Worm (Caenorhabditis elegans) whole organism, mixed stage, embryonic: Measurements from ENCODE around the gene set-17.

ENCODE experiments used
- M03D4.4 ChIP-seq: sonication (generic microtip); optimal IDR thresholded peaks from 2 replicates; lab custom pipeline; 2017; ENCODE audit warnings: mild to moderate bottlenecking, missing genetic modification characterization, missing compliant biosample characterization
- bed-3 ChIP-seq: fragments of 200-800 bp; sonication (Bioruptor generic); optimal IDR thresholded peaks from 3 replicates; lab custom pipeline; 2018; ENCODE audit warnings: mild to moderate bottlenecking, missing genetic modification characterization, moderate library complexity, missing compliant biosample characterization
- blmp-1 ChIP-seq: fragments of 150-350 bp; optimal IDR thresholded peaks from 2 replicates; lab custom pipeline; 2014; ENCODE audit warnings: missing biosample characterization, missing genetic modification characterization
- ceh-39 ChIP-seq: fragments of 150-350 bp; optimal IDR thresholded peaks from 2 replicates; lab custom pipeline; 2014; ENCODE audit warnings: missing biosample characterization, missing genetic modification characterization
- ceh-43 ChIP-seq: fragments of 200-800 bp; sonication (Bioruptor generic); optimal IDR thresholded peaks from 2 replicates; lab custom pipeline; 2018; ENCODE audit warnings: mild to moderate bottlenecking, missing genetic modification characterization, moderate library complexity, missing compliant biosample characterization
- ceh-83 ChIP-seq: fragments of 200-800 bp; sonication (Bioruptor generic); optimal IDR thresholded peaks from 2 replicates; lab custom pipeline; 2018; ENCODE audit warnings: mild to moderate bottlenecking, missing genetic modification characterization, missing compliant biosample characterization
- ces-1 ChIP-seq: fragments of 150-350 bp; optimal IDR thresholded peaks from 2 replicates; lab custom pipeline; 2014; ENCODE audit warnings: missing biosample characterization, missing genetic modification reagents, missing genetic modification characterization
- cnd-1 ChIP-seq: fragments of 200-800 bp; sonication (Bioruptor generic); optimal IDR thresholded peaks from 2 replicates; lab custom pipeline; 2018; ENCODE audit warnings: mild to moderate bottlenecking, missing genetic modification characterization, missing compliant biosample characterization
- drap-1 ChIP-seq: fragments of 200-800 bp; sonication (Bioruptor generic); optimal IDR thresholded peaks from 3 replicates; lab custom pipeline; 2018; ENCODE audit warnings: mild to moderate bottlenecking, missing genetic modification characterization, missing compliant biosample characterization
- elt-3 ChIP-seq: fragments of 150-350 bp; optimal IDR thresholded peaks from 2 replicates; lab custom pipeline; 2014; ENCODE audit warnings: missing biosample characterization, missing genetic modification characterization
- ham-2 ChIP-seq: fragments of 200-800 bp; sonication (Bioruptor generic); optimal IDR thresholded peaks from 2 replicates; lab custom pipeline; 2018; ENCODE audit warnings: mild to moderate bottlenecking, missing genetic modification characterization, missing compliant biosample characterization
- hlh-1 ChIP-seq: fragments of 150-350 bp; optimal IDR thresholded peaks from 2 replicates; lab custom pipeline; 2014; ENCODE audit warnings: missing biosample characterization, missing genetic modification reagents, missing genetic modification characterization
- lin-13 ChIP-seq: fragments of 150-350 bp; optimal IDR thresholded peaks from 2 replicates; lab custom pipeline; 2014; ENCODE audit warnings: missing biosample characterization, missing genetic modification characterization
- lsy-2 ChIP-seq: fragments of 150-350 bp; optimal IDR thresholded peaks from 2 replicates; lab custom pipeline; 2014; ENCODE audit warnings: missing biosample characterization, missing genetic modification characterization
- mab-5 ChIP-seq: fragments of 150-350 bp; optimal IDR thresholded peaks from 2 replicates; lab custom pipeline; 2014; ENCODE audit warnings: missing biosample characterization, missing genetic modification characterization
- mep-1 ChIP-seq: fragments of 150-350 bp; optimal IDR thresholded peaks from 2 replicates; lab custom pipeline; 2017; ENCODE audit warnings: missing biosample characterization, missing genetic modification reagents, missing genetic modification characterization, inconsistent platforms
- mls-2 ChIP-seq: sonication (generic microtip); optimal IDR thresholded peaks from 2 replicates; lab custom pipeline; 2016; ENCODE audit warnings: mild to moderate bottlenecking, missing genetic modification characterization, moderate library complexity, missing compliant biosample characterization
- nhr-12 ChIP-seq: fragments of 150-350 bp; optimal IDR thresholded peaks from 2 replicates; lab custom pipeline; 2014; ENCODE audit warnings: missing biosample characterization, missing genetic modification characterization
- nhr-2 ChIP-seq: fragments of 150-350 bp; optimal IDR thresholded peaks from 2 replicates; lab custom pipeline; 2014; ENCODE audit warnings: missing biosample characterization, missing genetic modification characterization
- nhr-237 ChIP-seq: fragments of 150-350 bp; optimal IDR thresholded peaks from 2 replicates; lab custom pipeline; 2014; ENCODE audit warnings: missing biosample characterization, missing genetic modification characterization
- nhr-28 ChIP-seq: fragments of 150-350 bp; optimal IDR thresholded peaks from 2 replicates; lab custom pipeline; 2014; ENCODE audit warnings: missing biosample characterization, missing genetic modification characterization
- nhr-76 ChIP-seq: sonication (generic microtip); optimal IDR thresholded peaks from 2 replicates; lab custom pipeline; 2017; ENCODE audit warnings: missing biosample characterization, missing genetic modification characterization
- pha-4 ChIP-seq: fragments of 150-350 bp; optimal IDR thresholded peaks from 2 replicates; lab custom pipeline; 2018; ENCODE audit warnings: missing biosample characterization, missing genetic modification reagents, missing genetic modification characterization
- sem-2 ChIP-seq: fragments of 200-800 bp; sonication (Bioruptor generic); optimal IDR thresholded peaks from 2 replicates; lab custom pipeline; 2018; ENCODE audit warnings: mild to moderate bottlenecking, missing genetic modification characterization, missing compliant biosample characterization
- snpc-4 ChIP-seq: fragments of 150-350 bp; optimal IDR thresholded peaks from 2 replicates; lab custom pipeline; 2014; ENCODE audit warnings: missing biosample characterization, missing genetic modification characterization
- sptf-1 ChIP-seq: sonication (generic microtip); optimal IDR thresholded peaks from 2 replicates; lab custom pipeline; 2017; ENCODE audit warnings: mild to moderate bottlenecking, missing genetic modification characterization, moderate library complexity, missing compliant biosample characterization
- tbx-8 ChIP-seq: fragments of 200-800 bp; sonication (Bioruptor generic); optimal IDR thresholded peaks from 2 replicates; lab custom pipeline; 2018; ENCODE audit warnings: mild to moderate bottlenecking, missing genetic modification characterization, moderate library complexity, missing compliant biosample characterization
- unc-62 ChIP-seq: fragments of 150-350 bp; optimal IDR thresholded peaks from 2 replicates; lab custom pipeline; 2014; ENCODE audit warnings: missing biosample characterization, missing genetic modification reagents, missing genetic modification characterization
- zip-8 ChIP-seq: fragments of 150-350 bp; optimal IDR thresholded peaks from 2 replicates; lab custom pipeline; 2014; ENCODE audit warnings: missing biosample characterization, missing genetic modification characterization

Gene set-17

DNA sequence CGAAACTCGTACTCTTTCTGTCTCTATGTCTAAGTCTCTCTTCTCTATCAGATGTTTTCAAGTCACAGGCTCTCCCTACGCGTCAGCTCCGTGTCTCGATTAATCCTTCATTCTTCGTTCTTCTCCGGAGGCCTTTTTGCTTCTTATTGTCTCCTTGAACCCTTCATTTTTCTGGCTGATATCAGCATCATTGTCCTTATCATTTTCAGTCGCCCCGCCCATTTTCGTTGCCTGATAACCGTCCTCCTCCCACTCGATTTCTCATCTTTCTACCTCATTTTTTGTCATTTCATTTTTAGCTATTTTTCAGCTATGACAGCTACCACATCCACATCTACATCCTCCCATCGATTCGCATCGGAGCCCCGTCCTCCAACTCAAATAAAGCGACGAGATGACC, 18.1 kb downstream of the set-17 start, which contains the start of gene B0457.6:
Gene B0457.6 (plus strand): TSS at position 284 of the 400 bp plus-strand sequence.
- TF ChIP-seq cnd-1 (tag; lab: Kevin White, UChicago) (no peak), unc-62 (GFP tag; lab: Kevin White, UChicago) (no peak)

DNA sequence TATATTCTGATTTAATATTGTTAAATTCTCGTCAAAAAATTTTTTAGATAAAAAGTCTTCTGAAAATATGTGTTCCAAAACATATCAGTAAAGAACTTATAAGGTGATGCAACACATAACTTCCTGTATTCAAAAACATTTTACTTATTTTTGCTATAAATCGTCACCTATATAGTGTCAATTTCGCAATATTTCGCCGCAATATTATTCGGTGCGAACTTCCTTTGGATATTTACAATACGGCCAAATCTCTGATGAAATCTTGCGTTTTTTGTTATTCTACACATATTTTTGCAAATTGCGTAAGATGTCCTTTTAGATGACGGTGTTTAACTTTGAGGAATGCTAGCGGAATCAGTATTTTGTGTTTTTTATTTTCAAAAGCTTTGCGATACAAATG, 18.8 kb downstream of the set-17 start:
- TF ChIP-seq zip-8 (tag; lab: Kevin White, UChicago) (no peak), mep-1 (tag; lab: Kevin White, UChicago) (no peak), cnd-1 (tag; lab: Kevin White, UChicago) (no peak), blmp-1 (tag; lab: Kevin White, UChicago) (no peak)

DNA sequence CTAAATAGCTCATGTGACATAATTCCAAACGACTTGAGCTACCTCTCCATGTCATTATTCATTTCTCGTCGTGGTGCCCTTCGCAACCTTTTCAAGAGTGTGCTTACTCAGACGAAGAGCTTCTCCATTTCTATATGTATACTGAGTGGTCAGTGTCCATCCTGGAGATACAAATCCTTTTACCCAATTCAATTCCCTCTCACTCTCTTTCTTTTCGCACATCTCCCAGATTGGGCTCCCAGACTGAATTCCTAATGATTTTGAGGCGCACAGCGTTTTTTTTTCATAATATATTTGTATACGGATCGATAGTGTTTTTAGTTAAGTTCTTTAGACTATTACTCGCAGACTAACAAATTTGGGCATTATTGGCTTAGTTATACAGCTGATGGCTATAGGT, 19.3 kb downstream of the set-17 start:
- no peak for TF ChIP-seq hlh-1 (tag; lab: Kevin White, UChicago)
- TF ChIP-seq ceh-43 (GFP tag; lab: Kevin White, UChicago): no peak
- TF ChIP-seq bed-3 (GFP tag; lab: Kevin White, UChicago): no peak
- TF ChIP-seq ces-1: peak; percentile 77
- no peak for TF ChIP-seq snpc-4 (tag; lab: Kevin White, UChicago)

DNA sequence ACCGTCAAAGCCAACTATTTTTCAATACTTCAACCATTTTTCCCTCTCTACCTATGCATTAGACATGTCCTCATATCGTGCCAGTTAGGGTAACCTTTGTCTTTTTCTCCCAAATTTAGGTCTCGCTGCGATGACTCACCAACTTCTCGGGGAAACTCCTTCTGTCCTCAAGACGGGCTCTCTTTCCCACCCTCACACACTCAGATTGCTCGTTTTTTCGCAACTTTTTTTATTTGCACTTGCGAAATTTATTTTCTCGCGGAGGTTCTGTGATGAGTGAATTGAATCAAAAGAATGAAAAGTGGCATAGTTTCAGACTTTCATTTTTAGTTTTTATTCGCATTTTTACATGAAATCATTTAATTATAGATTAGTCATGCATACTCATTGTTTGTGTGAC, 20.0 kb downstream of the set-17 start:
- TF ChIP-seq nhr-237 (tag; lab: Kevin White, UChicago): no peak
- no peak for TF ChIP-seq blmp-1 (tag; lab: Kevin White, UChicago)
- no peak for TF ChIP-seq snpc-4 (tag; lab: Kevin White, UChicago)
- no peak for TF ChIP-seq nhr-2 (tag; lab: Kevin White, UChicago)
- TF ChIP-seq elt-3 (tag; lab: Kevin White, UChicago): no peak
- TF ChIP-seq ces-1: no peak
- TF ChIP-seq bed-3 (GFP tag; lab: Kevin White, UChicago): no peak
- no peak for TF ChIP-seq ceh-83 (GFP tag; lab: Kevin White, UChicago)
- TF ChIP-seq nhr-12: no peak
- no peak for TF ChIP-seq hlh-1 (tag; lab: Kevin White, UChicago)
- TF ChIP-seq tbx-8 (GFP tag; lab: Kevin White, UChicago): no peak
- TF ChIP-seq unc-62 (GFP tag; lab: Kevin White, UChicago): no peak
- no peak for TF ChIP-seq M03D4.4 (tag; lab: Kevin White, UChicago)
- no peak for TF ChIP-seq ham-2 (GFP tag; lab: Kevin White, UChicago)
- no peak for TF ChIP-seq nhr-76
- no peak for TF ChIP-seq pha-4 (tag; lab: Kevin White, UChicago)
- TF ChIP-seq zip-8 (tag; lab: Kevin White, UChicago): no peak
- TF ChIP-seq sem-2: no peak
- TF ChIP-seq cnd-1 (tag; lab: Kevin White, UChicago): no peak
- no peak for TF ChIP-seq ceh-43 (GFP tag; lab: Kevin White, UChicago)

DNA sequence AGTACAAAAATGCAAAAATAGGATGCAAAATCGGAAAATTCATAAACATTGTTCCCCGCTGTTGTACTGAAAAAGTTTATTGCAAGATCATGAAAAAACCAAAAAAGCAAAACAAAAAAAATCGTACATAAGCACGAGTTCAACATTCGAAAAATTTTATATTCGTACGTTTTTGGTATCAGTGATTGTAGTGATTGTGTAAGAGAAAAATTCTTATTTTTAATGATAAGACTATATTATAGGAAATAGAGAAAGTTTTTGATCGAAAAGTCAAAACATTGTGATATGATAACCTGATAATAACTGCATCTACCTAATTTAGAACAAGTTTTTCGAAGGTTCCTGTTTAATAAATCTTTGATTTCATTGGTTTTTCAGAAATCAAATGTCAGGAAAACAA, 22.9 kb downstream of the set-17 start:
- TF ChIP-seq ceh-39: no peak
- no peak for TF ChIP-seq sptf-1
- TF ChIP-seq nhr-76: no peak
- no peak for TF ChIP-seq ham-2 (GFP tag; lab: Kevin White, UChicago)
- no peak for TF ChIP-seq ceh-83 (GFP tag; lab: Kevin White, UChicago)
- TF ChIP-seq lin-13 (tag; lab: Kevin White, UChicago): no peak
- no peak for TF ChIP-seq mab-5 (tag; lab: Kevin White, UChicago)
- no peak for TF ChIP-seq drap-1 (GFP tag; lab: Kevin White, UChicago)
- TF ChIP-seq blmp-1 (tag; lab: Kevin White, UChicago): no peak
- TF ChIP-seq mep-1 (tag; lab: Kevin White, UChicago): no peak

DNA sequence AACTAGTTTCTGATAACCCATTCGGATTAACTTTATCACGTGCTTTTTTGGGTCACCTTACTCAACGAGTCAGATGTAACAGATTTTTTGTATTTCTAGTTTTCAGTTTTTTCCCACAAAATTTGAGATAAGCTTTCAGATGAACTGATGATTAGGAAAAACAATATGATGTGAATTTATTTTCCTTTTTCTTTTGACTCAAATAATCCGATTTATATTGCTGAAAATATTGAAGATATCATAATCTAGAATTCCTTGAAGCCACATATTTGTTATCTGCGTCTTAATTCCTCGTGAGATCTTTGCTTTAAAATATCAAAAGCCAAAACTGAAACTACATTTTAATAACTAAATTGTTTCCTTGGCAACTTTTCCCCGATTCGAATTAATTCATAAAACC, 23.6 kb downstream of the set-17 start:
- TF ChIP-seq sptf-1 (no peak), drap-1 (GFP tag; lab: Kevin White, UChicago) (no peak), lsy-2 (tag; lab: Kevin White, UChicago) (no peak), mep-1 (tag; lab: Kevin White, UChicago) (no peak), mls-2 (tag; lab: Kevin White, UChicago) (no peak), sem-2 (no peak), nhr-28 (tag; lab: Kevin White, UChicago) (no peak), M03D4.4 (tag; lab: Kevin White, UChicago) (no peak), nhr-76 (no peak)
